Worm (Caenorhabditis elegans): ENCODE data around the gene pqn-39.

pqn-39 gene

ce11 chrX:13936719-13937118 lies 31.8 kb downstream of the pqn-39 start (continued):
- no peak for TF ChIP-seq ceh-16 (tag; optimal IDR thresholded peaks at IDR 0.05)
- TF ChIP-seq nhr-43 (tag; optimal IDR thresholded peaks at IDR 0.05; ENCODE audit: poor library complexity, severe bottlenecking): peak; percentile 34
- TF ChIP-seq tbx-2 (tag; optimal IDR thresholded peaks at IDR 0.05): no peak

ce11 chrX:13934574-13934973 lies 33.9 kb downstream of the pqn-39 start, which contains the start of gene elt-3:
Gene elt-3, plus strand, starts transcription at chrX:13934874.
- TF ChIP-seq mdl-1 (tag; optimal IDR thresholded peaks at IDR 0.05) (no peak), ceh-82 (tag; optimal IDR thresholded peaks at IDR 0.05) (no peak), lin-39 (tag; optimal IDR thresholded peaks at IDR 0.05) (no peak), sea-2 (GFP tag; optimal IDR thresholded peaks at IDR 0.05) (no peak), lin-15B (tag; optimal IDR thresholded peaks at IDR 0.05) (no peak)

ce11 chrX:13929534-13929933 lies 38.9 kb downstream of the pqn-39 start, which contains the start of gene meg-1:
Gene meg-1, minus strand, starts transcription at chrX:13929634.
- TF ChIP-seq ztf-11 (tag; optimal IDR thresholded peaks at IDR 0.05) (no peak), ZK546.5 (tag; optimal IDR thresholded peaks at IDR 0.05) (no peak), pha-4 (tag; optimal IDR thresholded peaks at IDR 0.05) (no peak), mdl-1 (tag; optimal IDR thresholded peaks at IDR 0.05) (no peak), ceh-9 (tag; optimal IDR thresholded peaks at IDR 0.05) (no peak), zag-1 (tag; optimal IDR thresholded peaks at IDR 0.05) (no peak), tbx-2 (tag; optimal IDR thresholded peaks at IDR 0.05) (no peak), nfya-1 (tag; optimal IDR thresholded peaks at IDR 0.05; ENCODE audit: insufficient read depth) (no peak), unc-39 (tag; optimal IDR thresholded peaks at IDR 0.05) (no peak), eor-1 (tag; optimal IDR thresholded peaks at IDR 0.05) (no peak)

ce11 chrX:13928532-13928931 lies 39.9 kb downstream of the pqn-39 start:
- TF ChIP-seq pha-4 (tag; optimal IDR thresholded peaks at IDR 0.05): no peak
- TF ChIP-seq skn-1 (tag; optimal IDR thresholded peaks at IDR 0.05): peak; percentile 97

- no peak for TF ChIP-seq fkh-10 (GFP tag; optimal IDR thresholded peaks at IDR 0.05)
- TF ChIP-seq unc-39 (tag; optimal IDR thresholded peaks at IDR 0.05): no peak
- TF ChIP-seq nhr-23 (tag; optimal IDR thresholded peaks at IDR 0.05): no peak
- no peak for TF ChIP-seq lin-39 (tag; optimal IDR thresholded peaks at IDR 0.05)
Observed at ce11 chrX:13926029-13926428, 42.4 kb downstream of the pqn-39 start, which contains the start of gene meg-2. Gene meg-2, minus strand, starts transcription at chrX:13926129.

ce11 chrX:13920374-13920986 lies 48.0 kb downstream of the pqn-39 start:
- TF ChIP-seq fkh-2 (tag; optimal IDR thresholded peaks at IDR 0.05) (no peak), lin-39 (tag; optimal IDR thresholded peaks at IDR 0.05) (no peak), nhr-67 (tag; optimal IDR thresholded peaks at IDR 0.05) (no peak), nhr-23 (tag; optimal IDR thresholded peaks at IDR 0.05) (peak; percentile 86), elt-2 (tag; optimal IDR thresholded peaks at IDR 0.05) (no peak), nhr-25 (tag; optimal IDR thresholded peaks at IDR 0.05) (peak; percentile 98), daf-12 (tag; optimal IDR thresholded peaks at IDR 0.05) (no peak), elt-3 (tag; optimal IDR thresholded peaks at IDR 0.05) (peak in 2 of 3 experiments; percentile 81 to 82), egl-5 (tag; optimal IDR thresholded peaks at IDR 0.05) (no peak), nhr-43 (tag; optimal IDR thresholded peaks at IDR 0.05; ENCODE audit: poor library complexity, severe bottlenecking) (peak; percentile 55), nfya-1 (tag; optimal IDR thresholded peaks at IDR 0.05; ENCODE audit: insufficient read depth) (peak; percentile 63), pha-4 (tag; optimal IDR thresholded peaks at IDR 0.05) (no peak), hmg-11 (tag; optimal IDR thresholded peaks at IDR 0.05) (peak; percentile 32), ceh-28 (tag; optimal IDR thresholded peaks at IDR 0.05) (no peak)

- TF ChIP-seq nhr-23 (tag; optimal IDR thresholded peaks at IDR 0.05) (peak; percentile 14), nfya-1 (tag; optimal IDR thresholded peaks at IDR 0.05; ENCODE audit: insufficient read depth) (peak; percentile 20), lin-15B (tag; optimal IDR thresholded peaks at IDR 0.05) (peak; percentile 11), pqm-1 (tag; optimal IDR thresholded peaks at IDR 0.05) (no peak)
Observed at ce11 chrX:13918143-13918542, 50.3 kb downstream of the pqn-39 start.

All from whole organism, L3 larva.